Worm (Caenorhabditis elegans) whole organism, L4 larva: ENCODE results near the gene B0410.1.

Experiments
- ceh-28 ChIP-seq: fragments of 150-350 bp; optimal IDR thresholded peaks from 2 replicates; lab custom pipeline; 2014; ENCODE audit warnings: missing biosample characterization, missing genetic modification reagents, missing genetic modification characterization
- fkh-10 ChIP-seq: fragments of 150-350 bp; optimal IDR thresholded peaks from 2 replicates; lab custom pipeline; 2014; ENCODE audit warnings: missing biosample characterization, missing genetic modification reagents, missing genetic modification characterization
- mdl-1 ChIP-seq, 2 experiments: fragments of 150-350 bp in 1 of 2; sonication (generic microtip) in 1 of 2; optimal IDR thresholded peaks; 2 replicates each; lab custom pipeline; 2014 to 2017; ENCODE audit warnings: missing biosample characterization in 2 of 2, missing genetic modification characterization in 2 of 2
- nhr-25 ChIP-seq: sonication (generic microtip); optimal IDR thresholded peaks from 2 replicates; lab custom pipeline; 2017; ENCODE audit warnings: missing genetic modification characterization, mild to moderate bottlenecking, missing compliant biosample characterization, antibody characterized with exemption, moderate library complexity, borderline replicate concordance; ENCODE audit not compliant: insufficient read depth
- nhr-41 ChIP-seq: fragments of 200-800 bp; sonication (Bioruptor generic); IDR thresholded peaks from 2 replicates; pipeline ENCODE4 v1.3.6; 2022; ENCODE audit warnings: missing genetic modification reagents, missing genetic modification characterization, missing compliant biosample characterization
- nhr-76 ChIP-seq: fragments of 150-350 bp; optimal IDR thresholded peaks from 2 replicates; lab custom pipeline; 2014; ENCODE audit warnings: missing biosample characterization, missing genetic modification characterization
- php-3 ChIP-seq: fragments of 200-800 bp; sonication (Bioruptor generic); IDR thresholded peaks from 2 replicates; pipeline ENCODE4 v1.3.6; 2022; ENCODE audit warnings: missing genetic modification reagents, missing genetic modification characterization, missing compliant biosample characterization
- spr-1 ChIP-seq: sonication (generic microtip); optimal IDR thresholded peaks from 2 replicates; lab custom pipeline; 2016; ENCODE audit warnings: mild to moderate bottlenecking, missing genetic modification characterization, missing compliant biosample characterization
- zip-2 ChIP-seq: fragments of 150-350 bp; optimal IDR thresholded peaks from 2 replicates; lab custom pipeline; 2014; ENCODE audit warnings: missing biosample characterization, missing genetic modification characterization
- ztf-11 ChIP-seq: fragments of 150-350 bp; optimal IDR thresholded peaks from 2 replicates; lab custom pipeline; 2014; ENCODE audit warnings: missing biosample characterization, missing genetic modification characterization

- no peak for TF ChIP-seq nhr-25 (tag; lab: Kevin White, UChicago)
- no peak for TF ChIP-seq mdl-1 (tag; optimal IDR thresholded peaks at IDR 0.05; lab: Kevin White, UChicago)
- TF ChIP-seq fkh-10 (GFP tag; lab: Kevin White, UChicago) = no peak
- TF ChIP-seq ztf-11 (tag; lab: Kevin White, UChicago) = no peak
- TF ChIP-seq nhr-76 (tag; lab: Kevin White, UChicago) = no peak
- TF ChIP-seq spr-1 (tag; lab: Kevin White, UChicago) = no peak
- TF ChIP-seq nhr-41 = no peak
- TF ChIP-seq zip-2 (tag; lab: Kevin White, UChicago) = no peak
- no peak for TF ChIP-seq ceh-28 (tag; lab: Kevin White, UChicago)
- TF ChIP-seq php-3 = no peak
Observed at ce11 chrX:2920456-2920855, 26.1 kb downstream of the B0410.1 start.
